Worm (Caenorhabditis elegans) whole organism, late embryonic: ENCODE measurements around the gene gtbp-1.

ENCODE experiments used
- K09A11.1 ChIP-seq: sonication (generic microtip); optimal IDR thresholded peaks from 2 replicates; lab custom pipeline; 2017; ENCODE audit warnings: antibody characterized with exemption, mild to moderate bottlenecking, missing genetic modification characterization, missing compliant biosample characterization; ENCODE audit not compliant: insufficient read depth
- ama-1 ChIP-seq: fragments of 150-350 bp; optimal IDR thresholded peaks from 2 replicates; lab custom pipeline; 2014
- ceh-31 ChIP-seq: sonication (generic microtip); optimal IDR thresholded peaks from 2 replicates; lab custom pipeline; 2016; ENCODE audit warnings: missing genetic modification characterization, missing compliant biosample characterization
- ceh-34 ChIP-seq: sonication (generic microtip); optimal IDR thresholded peaks from 2 replicates; lab custom pipeline; 2016; ENCODE audit warnings: mild to moderate bottlenecking, missing genetic modification characterization, missing compliant biosample characterization
- ceh-6 ChIP-seq: fragments of 200-800 bp; sonication (Bioruptor generic); optimal IDR thresholded peaks from 2 replicates; lab custom pipeline; 2018; ENCODE audit warnings: mild to moderate bottlenecking, missing genetic modification characterization, missing compliant biosample characterization
- elt-2 ChIP-seq: sonication (generic microtip); optimal IDR thresholded peaks from 2 replicates; lab custom pipeline; 2016; ENCODE audit warnings: missing genetic modification reagents, missing genetic modification characterization, missing compliant biosample characterization
- fkh-10 ChIP-seq: fragments of 150-350 bp; optimal IDR thresholded peaks from 2 replicates; lab custom pipeline; 2014; ENCODE audit warnings: missing biosample characterization, missing genetic modification reagents, missing genetic modification characterization
- nhr-11 ChIP-seq: fragments of 150-350 bp; optimal IDR thresholded peaks from 2 replicates; lab custom pipeline; 2014; ENCODE audit warnings: missing biosample characterization, missing genetic modification characterization
- pha-2 ChIP-seq: sonication (generic microtip); optimal IDR thresholded peaks from 2 replicates; lab custom pipeline; 2017; ENCODE audit warnings: mild to moderate bottlenecking, missing genetic modification characterization, missing compliant biosample characterization
- sdc-2 ChIP-seq: sonication (generic microtip); optimal IDR thresholded peaks from 2 replicates; lab custom pipeline; 2016; ENCODE audit warnings: missing genotype, missing genetic modification characterization, missing compliant biosample characterization
- syd-9 ChIP-seq: sonication (generic microtip); optimal IDR thresholded peaks from 2 replicates; lab custom pipeline; 2016; ENCODE audit warnings: mild to moderate bottlenecking, missing genetic modification characterization, moderate library complexity, missing compliant biosample characterization
- tbx-7 ChIP-seq: sonication (generic microtip); optimal IDR thresholded peaks from 2 replicates; lab custom pipeline; 2016; ENCODE audit warnings: missing genotype, missing genetic modification characterization, missing compliant biosample characterization
- unc-86 ChIP-seq: sonication (generic microtip); optimal IDR thresholded peaks from 2 replicates; lab custom pipeline; 2016; ENCODE audit warnings: missing genetic modification characterization, missing compliant biosample characterization

DNA sequence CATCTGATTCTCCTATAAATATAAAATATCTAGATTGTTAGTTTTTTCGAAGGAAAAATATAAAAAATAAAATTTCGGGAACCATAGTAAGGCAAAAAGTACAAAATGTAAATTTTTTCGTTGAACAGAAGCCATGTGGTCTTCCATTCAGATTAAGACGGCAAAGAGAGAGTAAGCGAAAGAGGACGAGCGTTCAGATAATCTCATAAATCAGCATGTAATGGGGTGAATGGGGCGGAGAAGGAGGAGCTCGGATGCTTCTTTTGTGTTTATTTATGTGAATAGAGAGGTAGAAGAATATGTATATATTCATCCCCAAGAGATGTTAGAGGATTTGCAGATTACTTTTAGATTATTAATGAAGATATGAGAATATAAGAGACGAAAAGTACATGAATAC, 45.6 kb upstream of the gtbp-1 start, which contains the start of gene pxf-1:
- TF ChIP-seq sdc-2 (tag; lab: Kevin White, UChicago) (no peak), syd-9 (tag; lab: Kevin White, UChicago) (no peak), ama-1 (lab: Kevin White, UChicago) (no peak), ceh-31 (tag; lab: Kevin White, UChicago) (no peak), tbx-7 (no peak), ceh-34 (no peak), K09A11.1 (tag; lab: Kevin White, UChicago) (no peak), unc-86 (tag; lab: Kevin White, UChicago) (no peak), nhr-11 (tag; lab: Kevin White, UChicago) (no peak), pha-2 (tag; lab: Kevin White, UChicago) (no peak), ceh-6 (GFP tag; lab: Kevin White, UChicago) (no peak), elt-2 (tag; lab: Kevin White, UChicago) (no peak), fkh-10 (no peak)
